Worm (Caenorhabditis elegans) whole organism, L4 larva: ENCODE results near the gene npr-3.

Source experiments
- D1046.2 ChIP-seq: fragments of 200-800 bp; sonication (Bioruptor generic); IDR thresholded peaks from 2 replicates; pipeline ENCODE4 v1.3.6; 2022; ENCODE audit warnings: missing genetic modification characterization, missing compliant biosample characterization
- F26F4.8 ChIP-seq: fragments of 200-800 bp; sonication (Bioruptor generic); conservative IDR thresholded peaks from 2 replicates; pipeline ENCODE4 v1.3.6; 2022; ENCODE audit warnings: missing genetic modification characterization, missing compliant biosample characterization
- F44E2.7 ChIP-seq: fragments of 200-800 bp; sonication (Bioruptor generic); IDR thresholded peaks from 2 replicates; pipeline ENCODE4 v2.1.2; 2022; ENCODE audit warnings: missing genetic modification characterization, missing compliant biosample characterization
- F49E8.2 ChIP-seq: sonication (generic microtip); optimal IDR thresholded peaks from 2 replicates; lab custom pipeline; 2016; ENCODE audit warnings: missing compliant biosample characterization, mild to moderate bottlenecking, missing genetic modification characterization, borderline replicate concordance
- Y105C5A.15 ChIP-seq: fragments of 200-800 bp; sonication (Bioruptor generic); IDR thresholded peaks from 2 replicates; pipeline ENCODE4 v1.3.6; 2022; ENCODE audit warnings: missing genetic modification characterization, missing compliant biosample characterization
- Y48G9A.11 ChIP-seq: fragments of 200-800 bp; sonication (Bioruptor generic); IDR thresholded peaks from 2 replicates; pipeline ENCODE4 v1.3.6; 2022; ENCODE audit warnings: missing genetic modification reagents, missing genetic modification characterization, missing compliant biosample characterization
- Y5F2A.4 ChIP-seq: fragments of 200-800 bp; sonication (Bioruptor generic); optimal IDR thresholded peaks from 2 replicates; lab custom pipeline; 2018; ENCODE audit warnings: mild to moderate bottlenecking, missing genetic modification characterization, missing compliant biosample characterization
- ZK546.5 ChIP-seq, 2 experiments: sonication (generic microtip); optimal IDR thresholded peaks; 2 replicates each; lab custom pipeline; 2017; ENCODE audit warnings: missing biosample characterization in 2 of 2, missing genetic modification characterization in 2 of 2
- aha-1 ChIP-seq: fragments of 150-350 bp; peaks from one replicate; lab custom pipeline; 2014; ENCODE audit warnings: missing biosample characterization, missing genetic modification characterization
- aly-2 ChIP-seq: sonication (generic microtip); optimal IDR thresholded peaks from 2 replicates; lab custom pipeline; 2018; ENCODE audit warnings: missing biosample characterization, missing genetic modification characterization
- ama-1 ChIP-seq: fragments of 150-350 bp; optimal IDR thresholded peaks from 2 replicates; lab custom pipeline; 2014; ENCODE audit warnings: inconsistent platforms, mixed read lengths
- arid-1 ChIP-seq: fragments of 200-800 bp; sonication (Bioruptor generic); conservative IDR thresholded peaks from 2 replicates; pipeline ENCODE4 v1.3.6; 2022; ENCODE audit warnings: missing genetic modification reagents, missing genetic modification characterization, missing compliant biosample characterization
- attf-4 ChIP-seq: sonication (generic microtip); optimal IDR thresholded peaks from 3 replicates; lab custom pipeline; 2017; ENCODE audit warnings: missing biosample characterization, missing genetic modification characterization
- cey-2 ChIP-seq: sonication (generic microtip); optimal IDR thresholded peaks from 3 replicates; lab custom pipeline; 2017; ENCODE audit warnings: missing genetic modification characterization, mild to moderate bottlenecking, missing compliant biosample characterization, antibody characterized with exemption, borderline replicate concordance; ENCODE audit not compliant: insufficient read depth
- ctbp-1 ChIP-seq: fragments of 200-800 bp; sonication (Bioruptor generic); IDR thresholded peaks from 2 replicates; pipeline ENCODE4 v1.3.6; 2022; ENCODE audit warnings: missing genetic modification reagents, missing genetic modification characterization, missing compliant biosample characterization
- daf-16 ChIP-seq, 3 experiments: sonication (generic microtip); optimal IDR thresholded peaks; 2 replicates each; lab custom pipeline; 2016 to 2017; ENCODE audit warnings: missing genetic modification characterization in 3 of 3, missing genetic modification reagents in 3 of 3, mild to moderate bottlenecking in 2 of 3, missing compliant biosample characterization in 2 of 3, missing biosample characterization in 1 of 3, moderate library complexity in 1 of 3
- daf-19 ChIP-seq: fragments of 200-800 bp; sonication (Bioruptor generic); conservative IDR thresholded peaks from 2 replicates; pipeline ENCODE4 v1.3.6; 2022; ENCODE audit warnings: missing genetic modification characterization, missing compliant biosample characterization
- daf-8 ChIP-seq: fragments of 200-800 bp; sonication (Bioruptor generic); IDR thresholded peaks from 2 replicates; pipeline ENCODE4 v1.3.6; 2022; ENCODE audit warnings: missing genetic modification characterization, missing compliant biosample characterization
- dmd-6 ChIP-seq: fragments of 200-800 bp; sonication (Bioruptor generic); IDR thresholded peaks from 2 replicates; pipeline ENCODE4 v1.3.6; 2022; ENCODE audit warnings: missing genetic modification reagents, missing genetic modification characterization, missing compliant biosample characterization
- duxl-1 ChIP-seq: sonication (generic microtip); optimal IDR thresholded peaks from 2 replicates; lab custom pipeline; 2016; ENCODE audit warnings: mild to moderate bottlenecking, missing genetic modification characterization, moderate library complexity, missing compliant biosample characterization; ENCODE audit not compliant: poor library complexity
- hlh-11 ChIP-seq: fragments of 200-800 bp; sonication (Bioruptor generic); optimal IDR thresholded peaks from 2 replicates; lab custom pipeline; 2018; ENCODE audit warnings: mild to moderate bottlenecking, missing genetic modification characterization, missing compliant biosample characterization
- hmg-1.1 ChIP-seq: fragments of 200-800 bp; sonication (Bioruptor generic); IDR thresholded peaks from 2 replicates; pipeline ENCODE4 v1.3.6; 2022; ENCODE audit warnings: missing genetic modification reagents, missing genetic modification characterization, missing compliant biosample characterization
- lim-7 ChIP-seq: fragments of 200-800 bp; sonication (Bioruptor generic); IDR thresholded peaks from 2 replicates; pipeline ENCODE4 v1.3.6; 2022; ENCODE audit warnings: missing genetic modification characterization, missing compliant biosample characterization
- lin-13 ChIP-seq: fragments of 150-350 bp; optimal IDR thresholded peaks from 2 replicates; lab custom pipeline; 2014; ENCODE audit warnings: missing biosample characterization, missing genetic modification reagents, missing genetic modification characterization
- lin-29 ChIP-seq: fragments of 200-800 bp; sonication (Bioruptor generic); IDR thresholded peaks from 2 replicates; pipeline ENCODE4 v1.3.6; 2022; ENCODE audit warnings: missing genetic modification reagents, missing genetic modification characterization, missing compliant biosample characterization
- lin-39 ChIP-seq: fragments of 150-350 bp; optimal IDR thresholded peaks from 2 replicates; lab custom pipeline; 2014; ENCODE audit warnings: missing biosample characterization, missing genetic modification reagents, missing genetic modification characterization
- lir-3 ChIP-seq: sonication (generic microtip); optimal IDR thresholded peaks from 2 replicates; lab custom pipeline; 2016; ENCODE audit warnings: mild to moderate bottlenecking, missing genetic modification characterization, missing compliant biosample characterization
- lsy-2 ChIP-seq, 2 experiments: fragments of 150-350 bp in 1 of 2; sonication (generic microtip) in 1 of 2; optimal IDR thresholded peaks; 2 replicates each; lab custom pipeline; 2014 to 2017; ENCODE audit warnings: missing biosample characterization in 2 of 2, missing genetic modification characterization in 2 of 2
- madf-9 ChIP-seq: fragments of 200-800 bp; sonication (Bioruptor generic); conservative IDR thresholded peaks from 2 replicates; pipeline ENCODE4 v1.3.6; 2022; ENCODE audit warnings: missing genetic modification reagents, missing genetic modification characterization, missing compliant biosample characterization
- mxl-2 ChIP-seq: fragments of 200-800 bp; sonication (Bioruptor generic); conservative IDR thresholded peaks from 2 replicates; pipeline ENCODE4 v1.3.6; 2022; ENCODE audit warnings: missing genetic modification reagents, missing genetic modification characterization, missing compliant biosample characterization
- nhr-10 ChIP-seq: fragments of 150-350 bp; optimal IDR thresholded peaks from 2 replicates; lab custom pipeline; 2014; ENCODE audit warnings: missing biosample characterization, missing genetic modification characterization
- nhr-102 ChIP-seq: sonication (generic microtip); optimal IDR thresholded peaks from 2 replicates; lab custom pipeline; 2016; ENCODE audit warnings: mild to moderate bottlenecking, missing genetic modification characterization, moderate library complexity, missing compliant biosample characterization
- nhr-11 ChIP-seq: fragments of 150-350 bp; optimal IDR thresholded peaks from 2 replicates; lab custom pipeline; 2014; ENCODE audit warnings: missing biosample characterization, missing genetic modification characterization
- nhr-237 ChIP-seq: sonication (generic microtip); optimal IDR thresholded peaks from 2 replicates; lab custom pipeline; 2017; ENCODE audit warnings: missing biosample characterization, missing genetic modification characterization
- nhr-25 ChIP-seq: sonication (generic microtip); optimal IDR thresholded peaks from 2 replicates; lab custom pipeline; 2017; ENCODE audit warnings: missing genetic modification characterization, mild to moderate bottlenecking, missing compliant biosample characterization, antibody characterized with exemption, moderate library complexity, borderline replicate concordance; ENCODE audit not compliant: insufficient read depth
- nhr-28 ChIP-seq: fragments of 150-350 bp; optimal IDR thresholded peaks from 2 replicates; lab custom pipeline; 2014; ENCODE audit warnings: missing biosample characterization, missing genetic modification characterization
- nhr-6 ChIP-seq: fragments of 150-350 bp; optimal IDR thresholded peaks from 2 replicates; lab custom pipeline; 2014; ENCODE audit warnings: missing biosample characterization, missing genetic modification characterization
- nhr-76 ChIP-seq: fragments of 150-350 bp; optimal IDR thresholded peaks from 2 replicates; lab custom pipeline; 2014; ENCODE audit warnings: missing biosample characterization, missing genetic modification characterization
- nhr-77 ChIP-seq: fragments of 150-350 bp; optimal IDR thresholded peaks from 2 replicates; lab custom pipeline; 2014; ENCODE audit warnings: missing biosample characterization, missing genetic modification characterization
- skn-1 ChIP-seq: fragments of 150-350 bp; optimal IDR thresholded peaks from 2 replicates; lab custom pipeline; 2014; ENCODE audit warnings: missing biosample characterization, missing genetic modification characterization
- snpc-1.2 ChIP-seq: fragments of 200-800 bp; sonication (Bioruptor generic); IDR thresholded peaks from 2 replicates; pipeline ENCODE4 v1.3.6; 2022; ENCODE audit warnings: missing genetic modification reagents, missing genetic modification characterization, missing compliant biosample characterization
- snpc-4 ChIP-seq: fragments of 150-350 bp; optimal IDR thresholded peaks from 2 replicates; lab custom pipeline; 2014; ENCODE audit warnings: missing biosample characterization, missing genetic modification characterization
- tra-1 ChIP-seq: fragments of 200-800 bp; sonication (Bioruptor generic); IDR thresholded peaks from 2 replicates; pipeline ENCODE4 v1.3.6; 2022; ENCODE audit warnings: missing genetic modification reagents, missing genetic modification characterization, missing compliant biosample characterization
- unc-130 ChIP-seq: sonication (generic microtip); optimal IDR thresholded peaks from 2 replicates; lab custom pipeline; 2016; ENCODE audit warnings: missing genetic modification reagents, missing genetic modification characterization, missing compliant biosample characterization
- unc-62 ChIP-seq, 3 experiments: fragments of 150-350 bp in 1 of 3; sonication (generic microtip); optimal IDR thresholded peaks in 2 of 3; peaks in 1 of 3; 1 replicate in 1 of 3; 2 replicates in 2 of 3; lab custom pipeline; 2014 to 2017; ENCODE audit warnings: missing biosample characterization in 3 of 3, missing genetic modification characterization in 3 of 3, missing genetic modification reagents in 3 of 3, missing genotype in 1 of 3
- vab-7 ChIP-seq: fragments of 200-800 bp; sonication (Bioruptor generic); IDR thresholded peaks from 2 replicates; pipeline ENCODE4 v1.3.6; 2022; ENCODE audit warnings: missing genetic modification reagents, missing genetic modification characterization, missing compliant biosample characterization
- zip-2 ChIP-seq: fragments of 150-350 bp; optimal IDR thresholded peaks from 2 replicates; lab custom pipeline; 2014; ENCODE audit warnings: missing biosample characterization, missing genetic modification characterization
- ztf-11 ChIP-seq: fragments of 150-350 bp; optimal IDR thresholded peaks from 2 replicates; lab custom pipeline; 2014; ENCODE audit warnings: missing biosample characterization, missing genetic modification characterization
- ztf-7 ChIP-seq: fragments of 150-350 bp; optimal IDR thresholded peaks from 2 replicates; lab custom pipeline; 2014; ENCODE audit warnings: missing biosample characterization, missing genetic modification characterization

Gene npr-3

ce11 chrIV:11480027-11480896 is 20.5 kb downstream of the npr-3 start, which contains the start of the genes mbf-1 and nse-4:
Gene mbf-1, minus strand, starts transcription at chrIV:11480369.
Gene nse-4, plus strand, starts transcription at chrIV:11480846.
- TF ChIP-seq nhr-237 (no peak), skn-1 (no peak), ama-1 (lab: Kevin White, UChicago) (no peak), madf-9 (GFP tag; lab: Robert Waterston, UW) (no peak), nhr-28 (tag; lab: Kevin White, UChicago) (peak; percentile 23), aha-1 (tag; lab: Kevin White, UChicago) (peak; percentile 80), lin-39 (no peak), F49E8.2 (tag; lab: Kevin White, UChicago) (no peak), ctbp-1 (0 out of 2 replicates have a peak, but pooled peaks have one; percentile 10), ztf-11 (no peak), ZK546.5 (tag; optimal IDR thresholded peaks at IDR 0.05; lab: Kevin White, UChicago) (no peak), Y105C5A.15 (GFP tag; lab: Robert Waterston, UW) (no peak), lin-13 (no peak), lim-7 (GFP tag; lab: Robert Waterston, UW) (no peak), nhr-10 (tag; lab: Kevin White, UChicago) (no peak), nhr-77 (tag; lab: Kevin White, UChicago) (peak; percentile 43), unc-62 (GFP tag; optimal IDR thresholded peaks at IDR 0.05 in 1 of 2; lab: Kevin White, UChicago) (peak in 1 of 2 experiments; percentile 55), unc-62 (tag; optimal IDR thresholded peaks at IDR 0.05; lab: Kevin White, UChicago) (no peak), daf-8 (GFP tag; lab: Robert Waterston, UW) (no peak), snpc-4 (tag; lab: Kevin White, UChicago) (no peak), F26F4.8 (GFP tag; lab: Robert Waterston, UW) (no peak), dmd-6 (GFP tag; lab: Robert Waterston, UW) (peak; percentile 37; the same call in 1 of the 2 replicates), mxl-2 (no peak), unc-130 (GFP tag; lab: Kevin White, UChicago) (no peak), snpc-1.2 (GFP tag; lab: Robert Waterston, UW) (no peak), ztf-7 (tag; lab: Kevin White, UChicago) (no peak), F44E2.7 (GFP tag; lab: Robert Waterston, UW) (no peak), arid-1 (GFP tag; lab: Robert Waterston, UW) (no peak), lir-3 (no peak), lsy-2 (tag; optimal IDR thresholded peaks at IDR 0.05; lab: Kevin White, UChicago) (peak in 1 of 2 experiments; percentile 78), D1046.2 (GFP tag; lab: Robert Waterston, UW) (no peak), cey-2 (tag; lab: Kevin White, UChicago) (no peak), Y5F2A.4 (no peak), nhr-102 (tag; lab: Kevin White, UChicago) (no peak), nhr-76 (tag; lab: Kevin White, UChicago) (no peak), duxl-1 (tag; lab: Kevin White, UChicago) (no peak), attf-4 (tag; lab: Kevin White, UChicago) (no peak), hmg-1.1 (GFP tag; lab: Robert Waterston, UW) (0 out of 2 replicates have a peak, but pooled peaks have one; percentile 26), daf-16 (GFP tag; optimal IDR thresholded peaks at IDR 0.05; lab: Kevin White, UChicago) (peak in 1 of 2 experiments; percentile 68), daf-16 (tag; optimal IDR thresholded peaks at IDR 0.05; lab: Kevin White, UChicago) (peak; percentile 23), nhr-11 (tag; lab: Kevin White, UChicago) (peak; percentile 0), zip-2 (tag; lab: Kevin White, UChicago) (peak; percentile 73), aly-2 (tag; lab: Kevin White, UChicago) (no peak), Y48G9A.11 (GFP tag; lab: Robert Waterston, UW) (no peak), nhr-6 (no peak), vab-7 (no peak), daf-19 (GFP tag; lab: Robert Waterston, UW) (no peak), nhr-25 (tag; lab: Kevin White, UChicago) (no peak), lin-29 (GFP tag; lab: Robert Waterston, UW) (no peak), hlh-11 (tag; lab: Kevin White, UChicago) (peak; percentile 42), tra-1 (GFP tag; lab: Robert Waterston, UW) (no peak)
